Fruit fly (Drosophila melanogaster) whole organism, embryonic: ENCODE results near the gene hiro.

Source experiments
- Adf1 ChIP-seq: fragments of 200-800 bp; sonication (Bioruptor generic); IDR thresholded peaks from 2 replicates; pipeline ENCODE4 v1.3.6; 2022; ENCODE audit warnings: missing biosample characterization, missing genetic modification characterization
- CG1024 ChIP-seq: fragments of 200-800 bp; sonication (Bioruptor generic); IDR thresholded peaks from 2 replicates; pipeline ENCODE4 v1.3.6; 2022; ENCODE audit warnings: missing biosample characterization, missing genetic modification characterization
- CG10274 ChIP-seq: fragments of 200-800 bp; sonication (Bioruptor generic); optimal IDR thresholded peaks from 3 replicates; lab custom pipeline; 2017; ENCODE audit warnings: missing biosample characterization, mild to moderate bottlenecking, missing genetic modification characterization
- CG11398 ChIP-seq: fragments of 200-800 bp; sonication (Bioruptor generic); optimal IDR thresholded peaks from 2 replicates; lab custom pipeline; 2016; ENCODE audit warnings: missing biosample characterization, missing genetic modification characterization
- CG11504 ChIP-seq: fragments of 200-800 bp; sonication (Bioruptor generic); optimal IDR thresholded peaks from 3 replicates; lab custom pipeline; 2019; ENCODE audit warnings: missing biosample characterization, mild to moderate bottlenecking, missing genetic modification characterization, moderate library complexity
- CG12236 ChIP-seq: fragments of 200-800 bp; sonication (Bioruptor generic); optimal IDR thresholded peaks from 2 replicates; lab custom pipeline; 2016; ENCODE audit warnings: missing biosample characterization, missing genetic modification characterization
- CG1233 ChIP-seq: fragments of 200-800 bp; sonication (Bioruptor generic); optimal IDR thresholded peaks from 4 replicates; lab custom pipeline; 2018; ENCODE audit warnings: missing biosample characterization, mild to moderate bottlenecking, missing genetic modification characterization
- CG12769 ChIP-seq: fragments of 200-800 bp; sonication (Bioruptor generic); optimal IDR thresholded peaks from 2 replicates; lab custom pipeline; 2019; ENCODE audit warnings: missing biosample characterization, mild to moderate bottlenecking, missing genetic modification characterization, moderate library complexity
- CG13123 ChIP-seq: fragments of 200-800 bp; sonication (Bioruptor generic); optimal IDR thresholded peaks from 2 replicates; lab custom pipeline; 2016; ENCODE audit warnings: missing biosample characterization, missing genetic modification characterization
- CG13624 ChIP-seq: fragments of 200-800 bp; sonication (Bioruptor generic); optimal IDR thresholded peaks from 2 replicates; lab custom pipeline; 2016; ENCODE audit warnings: missing biosample characterization, missing genetic modification characterization
- CG16815 ChIP-seq: fragments of 200-800 bp; sonication (Bioruptor generic); optimal IDR thresholded peaks from 3 replicates; lab custom pipeline; 2017; ENCODE audit warnings: missing biosample characterization, mild to moderate bottlenecking, missing genetic modification characterization
- CG16863 ChIP-seq: fragments of 200-800 bp; sonication (Bioruptor generic); optimal IDR thresholded peaks from 3 replicates; lab custom pipeline; 2016; ENCODE audit warnings: missing biosample characterization, missing genetic modification characterization
- CG17359 ChIP-seq: fragments of 200-800 bp; sonication (Bioruptor generic); optimal IDR thresholded peaks from 3 replicates; lab custom pipeline; 2018; ENCODE audit warnings: missing biosample characterization, mild to moderate bottlenecking, missing genetic modification characterization, moderate library complexity
- CG17385 ChIP-seq: fragments of 200-800 bp; sonication (Bioruptor generic); optimal IDR thresholded peaks from 3 replicates; lab custom pipeline; 2018; ENCODE audit warnings: missing biosample characterization, mild to moderate bottlenecking, missing genetic modification characterization
- CG32532 ChIP-seq: fragments of 200-800 bp; sonication (Bioruptor generic); IDR thresholded peaks from 2 replicates; pipeline ENCODE4 v1.3.6; 2022; ENCODE audit warnings: missing biosample characterization, missing genetic modification characterization
- CG42726 ChIP-seq: fragments of 200-800 bp; sonication (Bioruptor generic); IDR thresholded peaks from 2 replicates; pipeline ENCODE4 v1.3.6; 2022; ENCODE audit warnings: missing biosample characterization, missing genetic modification characterization; ENCODE audit not compliant: partially characterized antibody
- CG4282 ChIP-seq: fragments of 200-800 bp; sonication (Bioruptor generic); optimal IDR thresholded peaks from 2 replicates; lab custom pipeline; 2016; ENCODE audit warnings: missing biosample characterization, missing genetic modification characterization
- CG4617 ChIP-seq: fragments of 200-800 bp; sonication (Bioruptor generic); optimal IDR thresholded peaks from 3 replicates; lab custom pipeline; 2016; ENCODE audit warnings: missing biosample characterization, missing genetic modification characterization, borderline replicate concordance
- CG5953 ChIP-seq: fragments of 200-800 bp; sonication (Bioruptor generic); IDR thresholded peaks from 2 replicates; pipeline ENCODE4 v1.3.6; 2022; ENCODE audit warnings: missing biosample characterization, missing genetic modification characterization
- CG8281 ChIP-seq: fragments of 200-800 bp; sonication (Bioruptor generic); optimal IDR thresholded peaks from 2 replicates; lab custom pipeline; 2018; ENCODE audit warnings: missing biosample characterization, mild to moderate bottlenecking, missing genetic modification characterization, moderate library complexity
- CkIIα-i1 ChIP-seq: fragments of 200-800 bp; sonication (Bioruptor generic); IDR thresholded peaks from 2 replicates; pipeline ENCODE4 v1.3.6; 2022; ENCODE audit warnings: missing biosample characterization, missing genetic modification characterization
- Deaf1 ChIP-seq: fragments of 200-800 bp; optimal IDR thresholded peaks from 3 replicates; lab custom pipeline; 2019; ENCODE audit warnings: missing biosample characterization, mild to moderate bottlenecking, missing genetic modification characterization, moderate library complexity
- Dip3 ChIP-seq: fragments of 200-800 bp; sonication (Bioruptor generic); optimal IDR thresholded peaks from 3 replicates; lab custom pipeline; 2016; ENCODE audit warnings: missing biosample characterization, missing genetic modification characterization
- GATAe ChIP-seq: fragments of 200-800 bp; sonication (Bioruptor generic); conservative IDR thresholded peaks from 2 replicates; pipeline ENCODE4 v1.3.6; 2022; ENCODE audit warnings: missing biosample characterization, missing genetic modification characterization
- H2.0 ChIP-seq: fragments of 200-800 bp; sonication (Bioruptor generic); IDR thresholded peaks from 2 replicates; pipeline ENCODE4 v1.3.6; 2022; ENCODE audit warnings: missing biosample characterization, missing genetic modification characterization
- Hr51 ChIP-seq, 2 experiments: fragments of 200-800 bp; sonication (Bioruptor generic); optimal IDR thresholded peaks; 2 replicates in 1 of 2; 3 replicates in 1 of 2; lab custom pipeline; 2016 to 2018; ENCODE audit warnings: missing biosample characterization in 2 of 2, missing genetic modification characterization in 2 of 2, mild to moderate bottlenecking in 1 of 2, moderate library complexity in 1 of 2
- Jarid2 ChIP-seq: fragments of 200-800 bp; sonication (Bioruptor generic); optimal IDR thresholded peaks from 3 replicates; lab custom pipeline; 2017; ENCODE audit warnings: mild to moderate bottlenecking, missing biosample characterization, missing genetic modification reagents, missing genetic modification characterization
- Mad ChIP-seq: fragments of 200-800 bp; sonication (Bioruptor generic); optimal IDR thresholded peaks from 2 replicates; lab custom pipeline; 2016; ENCODE audit warnings: missing biosample characterization, missing genetic modification characterization
- Pdp1 ChIP-seq, 2 experiments: fragments of 200-800 bp; sonication (Bioruptor generic); optimal IDR thresholded peaks; 3 replicates each; lab custom pipeline; 2016; ENCODE audit warnings: missing biosample characterization in 2 of 2, missing genetic modification characterization in 2 of 2, mild to moderate bottlenecking in 1 of 2, moderate library complexity in 1 of 2
- Ssrp ChIP-seq: fragments of 200-800 bp; sonication (Bioruptor generic); optimal IDR thresholded peaks from 2 replicates; lab custom pipeline; 2018; ENCODE audit warnings: missing biosample characterization, mild to moderate bottlenecking, missing genetic modification characterization, moderate library complexity
- Trl ChIP-seq, 3 experiments: fragments of >200 bp in 2 of 3; fragments of 200-800 bp in 1 of 3; sonication (Bioruptor generic) in 1 of 3; optimal IDR thresholded peaks; 2 replicates in 1 of 3; 3 replicates in 2 of 3; lab custom pipeline; 2016 to 2017; ENCODE audit warnings: missing biosample characterization in 1 of 3, missing genetic modification characterization in 1 of 3
- ash1 ChIP-seq: fragments of 200-800 bp; sonication (Bioruptor generic); optimal IDR thresholded peaks from 2 replicates; lab custom pipeline; 2018; ENCODE audit warnings: missing biosample characterization, mild to moderate bottlenecking, missing genetic modification characterization
- bowl ChIP-seq: fragments of 200-800 bp; sonication (Bioruptor generic); IDR thresholded peaks from 2 replicates; pipeline ENCODE4 v1.3.6; 2022; ENCODE audit warnings: missing biosample characterization, missing genetic modification characterization
- cg ChIP-seq: fragments of 200-800 bp; sonication (Bioruptor generic); optimal IDR thresholded peaks from 3 replicates; lab custom pipeline; 2019; ENCODE audit warnings: missing biosample characterization, mild to moderate bottlenecking, missing genetic modification characterization, moderate library complexity
- chinmo ChIP-seq: fragments of 200-800 bp; sonication (Bioruptor generic); IDR thresholded peaks from 4 replicates; pipeline ENCODE4 v1.3.6; 2022; ENCODE audit warnings: missing biosample characterization, missing genetic modification characterization; ENCODE audit not compliant: partially characterized antibody
- chm ChIP-seq: fragments of 200-800 bp; sonication (Bioruptor generic); IDR thresholded peaks from 2 replicates; pipeline ENCODE4 v1.3.6; 2022; ENCODE audit warnings: missing biosample characterization, missing genetic modification characterization
- crp ChIP-seq, 2 experiments: fragments of 200-800 bp; sonication (Bioruptor generic); optimal IDR thresholded peaks; 2 replicates in 1 of 2; 3 replicates in 1 of 2; lab custom pipeline; 2017; ENCODE audit warnings: missing biosample characterization in 2 of 2, missing genetic modification characterization in 2 of 2, mild to moderate bottlenecking in 1 of 2, moderate library complexity in 1 of 2
- ham ChIP-seq: fragments of 200-800 bp; sonication (Bioruptor generic); IDR thresholded peaks from 2 replicates; pipeline ENCODE4 v1.3.6; 2022; ENCODE audit warnings: missing biosample characterization, missing genetic modification characterization
- insv ChIP-seq, 2 experiments: fragments of 200-800 bp; sonication (Bioruptor generic); optimal IDR thresholded peaks; 3 replicates each; lab custom pipeline; 2016 to 2018; ENCODE audit warnings: missing biosample characterization in 2 of 2, missing genetic modification characterization in 2 of 2
- lilli ChIP-seq: fragments of 200-800 bp; sonication (Bioruptor generic); optimal IDR thresholded peaks from 3 replicates; lab custom pipeline; 2016; ENCODE audit warnings: missing biosample characterization, missing genetic modification characterization
- maf-S ChIP-seq: fragments of 200-800 bp; sonication (Bioruptor generic); optimal IDR thresholded peaks from 2 replicates; lab custom pipeline; 2016; ENCODE audit warnings: missing biosample characterization, missing genetic modification characterization
- mirr ChIP-seq: fragments of 200-800 bp; sonication (Bioruptor generic); optimal IDR thresholded peaks from 3 replicates; lab custom pipeline; 2018; ENCODE audit warnings: missing biosample characterization, mild to moderate bottlenecking, missing genetic modification characterization
- psq ChIP-seq: fragments of 200-800 bp; sonication (Bioruptor generic); optimal IDR thresholded peaks from 2 replicates; lab custom pipeline; 2017; ENCODE audit warnings: missing biosample characterization, missing genetic modification characterization
- repo ChIP-seq: fragments of 200-800 bp; sonication (Bioruptor generic); optimal IDR thresholded peaks from 2 replicates; lab custom pipeline; 2016; ENCODE audit warnings: missing biosample characterization, missing genetic modification characterization
- sd ChIP-seq: fragments of 200-800 bp; sonication (Bioruptor generic); optimal IDR thresholded peaks from 3 replicates; lab custom pipeline; 2018; ENCODE audit warnings: missing biosample characterization, mild to moderate bottlenecking, missing genetic modification characterization, moderate library complexity
- sens ChIP-seq: fragments of 200-800 bp; sonication (Bioruptor generic); peaks from one replicate; lab custom pipeline; 2016; ENCODE audit warnings: missing biosample characterization, missing genetic modification characterization
- sna ChIP-seq: fragments of 200-800 bp; sonication (Bioruptor generic); IDR thresholded peaks from 2 replicates; pipeline ENCODE4 v1.3.6; 2022; ENCODE audit warnings: missing biosample characterization, missing genetic modification characterization; ENCODE audit not compliant: partially characterized antibody
- yki ChIP-seq: fragments of >200 bp; optimal IDR thresholded peaks from 3 replicates; lab custom pipeline; 2018
- z ChIP-seq: fragments of 200-800 bp; sonication (Bioruptor generic); IDR thresholded peaks from 3 replicates; pipeline ENCODE4 v1.3.6; 2022; ENCODE audit warnings: missing biosample characterization, missing genetic modification characterization

hiro gene

dm6 chr3L:639460-640103 lies 48.2 kb downstream of the hiro start (continued):
- TF ChIP-seq CG11398 (GFP tag; lab: Kevin White, UChicago) (peak; percentile 19), CG1024 (GFP tag; lab: Robert Waterston, UW) (0 out of 2 replicates have a peak, but pooled peaks have one; percentile 2), CkIIα-i1 (GFP tag; lab: Robert Waterston, UW) (no peak), sd (peak; percentile 98), Dip3 (GFP tag; lab: Kevin White, UChicago) (no peak), CG17359 (tag; lab: Kevin White, UChicago) (peak; percentile 18), maf-S (no peak), CG16815 (no peak), repo (GFP tag; lab: Kevin White, UChicago) (peak; percentile 45), CG11504 (tag; lab: Kevin White, UChicago) (no peak), mirr (GFP tag; lab: Kevin White, UChicago) (peak; percentile 15), cg (GFP tag; lab: Kevin White, UChicago) (peak; percentile 67), ash1 (GFP tag; lab: Kevin White, UChicago) (no peak), chm (GFP tag; lab: Robert Waterston, UW) (peak; percentile 82), Ssrp (tag; lab: Kevin White, UChicago) (no peak), CG17385 (GFP tag; lab: Kevin White, UChicago) (peak; percentile 90), crp (GFP tag; optimal IDR thresholded peaks at IDR 0.05; lab: Kevin White, UChicago) (no peak), chinmo (GFP tag; lab: Robert Waterston, UW) (peak; percentile 56; the same call in 3 of the 4 replicates), Jarid2 (GFP tag; lab: Kevin White, UChicago) (peak; percentile 69), Adf1 (GFP tag; lab: Robert Waterston, UW) (peak; percentile 97), CG16863 (GFP tag; lab: Kevin White, UChicago) (no peak), sens (peak; percentile 75), CG12769 (tag; lab: Kevin White, UChicago) (peak; percentile 88), CG4282 (GFP tag; lab: Kevin White, UChicago) (peak; percentile 21), CG4617 (GFP tag; lab: Kevin White, UChicago) (no peak), ham (GFP tag; lab: Robert Waterston, UW) (no peak), CG13123 (GFP tag; lab: Kevin White, UChicago) (no peak), CG32532 (GFP tag; lab: Robert Waterston, UW) (peak; percentile 28; the same call in 1 of the 2 replicates), z (no peak), CG10274 (GFP tag; lab: Kevin White, UChicago) (no peak), insv (GFP tag; optimal IDR thresholded peaks at IDR 0.05; lab: Kevin White, UChicago) (no peak), Hr51 (GFP tag; optimal IDR thresholded peaks at IDR 0.05; lab: Kevin White, UChicago) (no peak), psq (GFP tag; lab: Kevin White, UChicago) (peak; percentile 24), GATAe (GFP tag; lab: Robert Waterston, UW) (no peak), lilli (peak; percentile 49), Trl (optimal IDR thresholded peaks at IDR 0.05; lab: Kevin White, UChicago) (no peak), Trl (GFP tag; optimal IDR thresholded peaks at IDR 0.05; lab: Kevin White, UChicago) (peak; percentile 9), H2.0 (GFP tag; lab: Robert Waterston, UW) (no peak), Deaf1 (tag; lab: Kevin White, UChicago) (peak; percentile 62), CG13624 (no peak), CG1233 (no peak), sna (GFP tag; lab: Robert Waterston, UW) (no peak), Mad (GFP tag; lab: Kevin White, UChicago) (peak; percentile 8), CG12236 (GFP tag; lab: Kevin White, UChicago) (no peak), CG42726 (peak; percentile 57; the same call in 1 of the 2 replicates), CG5953 (peak; percentile 44; the same call in 1 of the 2 replicates), yki (lab: Kevin White, UChicago) (no peak), bowl (no peak), CG8281 (no peak), Pdp1 (GFP tag; optimal IDR thresholded peaks at IDR 0.05; lab: Kevin White, UChicago) (no peak)
